Fruit fly (Drosophila melanogaster): ENCODE results near the gene Ugt36D1.

DNA sequence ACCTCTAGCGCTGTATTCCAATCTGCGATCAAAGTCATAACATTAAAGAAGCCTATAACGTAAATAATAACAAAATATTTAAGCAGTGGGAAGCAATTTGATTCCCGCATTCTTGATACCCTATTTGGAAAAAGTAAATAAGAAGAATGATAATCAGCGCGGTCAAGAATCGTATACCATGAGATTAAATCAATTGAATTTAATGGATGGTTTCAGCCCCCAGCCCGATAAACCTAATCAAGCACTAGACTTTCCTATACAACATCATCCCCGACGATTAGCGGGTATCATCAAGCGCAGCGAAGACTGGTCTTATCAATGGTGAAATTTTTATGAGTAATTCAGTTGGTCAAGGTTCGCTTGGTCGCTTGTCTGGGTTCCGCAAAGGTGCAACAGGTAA lies 20.2 kb downstream of the Ugt36D1 start:
- TF ChIP-seq EcR (GFP tag; optimal IDR thresholded peaks at IDR 0.05), result no peak
- no peak for TF ChIP-seq usp (GFP tag; optimal IDR thresholded peaks at IDR 0.05)
- no peak for TF ChIP-seq pan (optimal IDR thresholded peaks at IDR 0.05)
- TF ChIP-seq CG8478 (optimal IDR thresholded peaks at IDR 0.05), result no peak
